Fruit fly (Drosophila melanogaster): Measurements from ENCODE around the gene CG32795.
A peak's percentile ranks its signal among the peaks of the same experiment; 100 is the strongest.

The CG32795 gene

dm6 chrX:2787267-2787666, 3.1 kb downstream of the CG32795 start (continued):
- TF ChIP-seq chm (GFP tag; IDR thresholded peaks at IDR 0.05) (peak; percentile 67; the same call in 1 of the 2 replicates), Aef1 (GFP tag; IDR thresholded peaks at IDR 0.05) (peak; percentile 76), CG17612 (GFP tag; IDR thresholded peaks at IDR 0.05) (no peak), hb (GFP tag; IDR thresholded peaks at IDR 0.05; ENCODE audit: partially characterized antibody) (no peak), Abd-B (GFP tag; optimal IDR thresholded peaks at IDR 0.05) (peak; percentile 82), Ets97D (GFP tag; optimal IDR thresholded peaks at IDR 0.05) (peak; percentile 36), nmo (GFP tag; optimal IDR thresholded peaks at IDR 0.05) (peak; percentile 90), ap (GFP tag; IDR thresholded peaks at IDR 0.05) (peak; percentile 59), mam (GFP tag; optimal IDR thresholded peaks at IDR 0.05) (peak; percentile 76), run (tag; optimal IDR thresholded peaks at IDR 0.05) (peak; percentile 52), CG2202 (tag; optimal IDR thresholded peaks at IDR 0.05) (peak; percentile 13), ATbp (GFP tag; optimal IDR thresholded peaks at IDR 0.05) (peak; percentile 85), NFAT (GFP tag; IDR thresholded peaks at IDR 0.05) (peak; percentile 55; the same call in 1 of the 2 replicates), gt (GFP tag; IDR thresholded peaks at IDR 0.05) (0 out of 2 replicates have a peak, but pooled peaks have one; percentile 11), CG1792 (GFP tag; optimal IDR thresholded peaks at IDR 0.05) (peak; percentile 18), grn (GFP tag; optimal IDR thresholded peaks at IDR 0.05) (no peak), jing (GFP tag; optimal IDR thresholded peaks at IDR 0.05) (peak; percentile 75), Hmx (GFP tag; optimal IDR thresholded peaks at IDR 0.05) (peak; percentile 55), CG14014 (GFP tag; IDR thresholded peaks at IDR 0.05) (peak; percentile 85), CG9727 (GFP tag; optimal IDR thresholded peaks at IDR 0.05) (peak; percentile 80), CG2712 (tag; optimal IDR thresholded peaks at IDR 0.05) (peak; percentile 86), CG14710 (tag; optimal IDR thresholded peaks at IDR 0.05) (peak; percentile 70), GATAe (GFP tag; conservative IDR thresholded peaks at IDR 0.05) (no peak), CG34224 (GFP tag; IDR thresholded peaks at IDR 0.05; ENCODE audit: partially characterized antibody) (no peak), CG4424 (GFP tag; optimal IDR thresholded peaks at IDR 0.05) (peak; percentile 84), CkIIα-i1 (GFP tag; IDR thresholded peaks at IDR 0.05) (no peak), sqz (GFP tag; optimal IDR thresholded peaks at IDR 0.05) (peak; percentile 67), CrebB (tag; optimal IDR thresholded peaks at IDR 0.05) (peak; percentile 60), Bgb (GFP tag; IDR thresholded peaks at IDR 0.05; ENCODE audit: partially characterized antibody) (no peak), fd3F (GFP tag; optimal IDR thresholded peaks at IDR 0.05) (peak; percentile 81), slou (GFP tag; optimal IDR thresholded peaks at IDR 0.05) (peak; percentile 58), CG4404 (GFP tag; IDR thresholded peaks at IDR 0.05) (peak; percentile 58), pros (GFP tag; optimal IDR thresholded peaks at IDR 0.05) (no peak), CG14860 (GFP tag; IDR thresholded peaks at IDR 0.05; ENCODE audit: partially characterized antibody) (0 out of 3 replicates have a peak, but pooled peaks have one; percentile 34), Bteb2 (GFP tag; optimal IDR thresholded peaks at IDR 0.05) (peak; percentile 64), CG4617 (GFP tag; optimal IDR thresholded peaks at IDR 0.05; ENCODE audit: borderline replicate concordance) (peak; percentile 19), Trl (optimal IDR thresholded peaks at IDR 0.05) (no peak), Trl (GFP tag; optimal IDR thresholded peaks at IDR 0.05) (peak; percentile 65), croc (GFP tag; conservative IDR thresholded peaks at IDR 0.05) (peak; percentile 69), bowl (GFP tag; IDR thresholded peaks at IDR 0.05) (peak; percentile 69; the same call in 1 of the 2 replicates), prd (optimal IDR thresholded peaks at IDR 0.05) (no peak), prd (GFP tag; IDR thresholded peaks at IDR 0.05) (peak; percentile 85), usp (GFP tag; optimal IDR thresholded peaks at IDR 0.05) (no peak), CG10431 (GFP tag; optimal IDR thresholded peaks at IDR 0.05) (no peak), Dbx (GFP tag; IDR thresholded peaks at IDR 0.05) (peak; percentile 63; the same call in 1 of the 3 replicates), gsb-n (tag; optimal IDR thresholded peaks at IDR 0.05) (peak; percentile 73), eyg (GFP tag; optimal IDR thresholded peaks at IDR 0.05) (peak; percentile 6), nau (GFP tag; optimal IDR thresholded peaks at IDR 0.05) (peak; percentile 82), Gsc (GFP tag; IDR thresholded peaks at IDR 0.05) (0 out of 2 replicates have a peak, but pooled peaks have one; percentile 17), disco-r (GFP tag; optimal IDR thresholded peaks at IDR 0.05) (peak; percentile 29), hbn (GFP tag; IDR thresholded peaks at IDR 0.05; ENCODE audit: partially characterized antibody) (no peak)

Measured in whole organism, embryonic.